Worm (Caenorhabditis elegans) whole organism, L1 larva: ENCODE results near the gene lig-1.

Experiments used
- C04F5.9 ChIP-seq: sonication (generic microtip); optimal IDR thresholded peaks from 2 replicates; lab custom pipeline; 2016; ENCODE audit warnings: missing genetic modification characterization, missing compliant biosample characterization
- C16A3.4 ChIP-seq: fragments of 150-350 bp; optimal IDR thresholded peaks from 2 replicates; lab custom pipeline; 2014; ENCODE audit warnings: missing biosample characterization, missing genetic modification characterization
- F16B12.6 ChIP-seq: fragments of 150-350 bp; optimal IDR thresholded peaks from 2 replicates; lab custom pipeline; 2014; ENCODE audit warnings: missing biosample characterization, missing genetic modification characterization
- Y116A8C.19 ChIP-seq: sonication (generic microtip); optimal IDR thresholded peaks from 2 replicates; lab custom pipeline; 2016; ENCODE audit warnings: missing compliant biosample characterization, missing genetic modification characterization, borderline replicate concordance
- alr-1 ChIP-seq: fragments of 200-800 bp; sonication (Bioruptor generic); optimal IDR thresholded peaks from 2 replicates; lab custom pipeline; 2018; ENCODE audit warnings: borderline replicate concordance, mild to moderate bottlenecking, missing genetic modification characterization, missing compliant biosample characterization
- aly-2 ChIP-seq: fragments of 150-350 bp; optimal IDR thresholded peaks from 2 replicates; lab custom pipeline; 2014; ENCODE audit warnings: missing biosample characterization, missing genetic modification characterization
- ama-1 ChIP-seq: fragments of 150-350 bp; optimal IDR thresholded peaks from 2 replicates; lab custom pipeline; 2014
- ceh-63 ChIP-seq: fragments of 200-800 bp; sonication (Bioruptor generic); optimal IDR thresholded peaks from 2 replicates; lab custom pipeline; 2018; ENCODE audit warnings: mild to moderate bottlenecking, missing genetic modification characterization, missing compliant biosample characterization
- ceh-8 ChIP-seq: fragments of 200-800 bp; sonication (Bioruptor generic); optimal IDR thresholded peaks from 2 replicates; lab custom pipeline; 2018; ENCODE audit warnings: mild to moderate bottlenecking, missing genetic modification characterization, moderate library complexity, missing compliant biosample characterization
- ceh-82 ChIP-seq, 3 experiments: fragments of 150-350 bp in 1 of 3; sonication (generic microtip) in 2 of 3; optimal IDR thresholded peaks; 2 replicates each; lab custom pipeline; 2014 to 2017; ENCODE audit warnings: missing biosample characterization in 3 of 3, missing genetic modification characterization in 3 of 3
- ceh-88 ChIP-seq: fragments of 200-800 bp; sonication (Bioruptor generic); IDR thresholded peaks from 2 replicates; pipeline ENCODE4 v1.3.6; 2022; ENCODE audit warnings: missing genetic modification characterization, missing compliant biosample characterization
- dpl-1 ChIP-seq, 3 experiments: fragments of 150-350 bp in 2 of 3; sonication (generic microtip) in 1 of 3; optimal IDR thresholded peaks; 2 replicates each; lab custom pipeline; 2014 to 2017; ENCODE audit warnings: missing biosample characterization in 3 of 3, missing genetic modification characterization in 3 of 3, missing genetic modification reagents in 3 of 3
- efl-1 ChIP-seq, 4 experiments: fragments of 150-350 bp; optimal IDR thresholded peaks in 3 of 4; peaks in 1 of 4; 1 replicate in 1 of 4; 2 replicates in 3 of 4; lab custom pipeline; 2014; ENCODE audit warnings: missing biosample characterization in 2 of 4, missing genetic modification characterization in 2 of 4, missing genetic modification reagents in 2 of 4
- efl-3 ChIP-seq: fragments of 200-800 bp; sonication (Bioruptor generic); optimal IDR thresholded peaks from 2 replicates; lab custom pipeline; 2018; ENCODE audit warnings: mild to moderate bottlenecking, missing genetic modification characterization, missing compliant biosample characterization
- egl-27 ChIP-seq, 2 experiments: fragments of 150-350 bp in 1 of 2; sonication (generic microtip); optimal IDR thresholded peaks; 3 replicates each; lab custom pipeline; 2017 to 2018; ENCODE audit warnings: missing biosample characterization in 2 of 2, missing genetic modification characterization in 2 of 2, missing genetic modification reagents in 2 of 2
- elt-2 ChIP-seq: sonication (generic microtip); optimal IDR thresholded peaks from 2 replicates; lab custom pipeline; 2016; ENCODE audit warnings: missing genetic modification characterization, mild to moderate bottlenecking, inconsistent platforms, missing compliant biosample characterization, missing genetic modification reagents
- fkh-4 ChIP-seq: sonication (generic microtip); optimal IDR thresholded peaks from 2 replicates; lab custom pipeline; 2016; ENCODE audit warnings: missing compliant biosample characterization, missing genetic modification characterization, borderline replicate concordance
- jun-1 ChIP-seq: fragments of 150-350 bp; optimal IDR thresholded peaks from 2 replicates; lab custom pipeline; 2014; ENCODE audit warnings: missing biosample characterization, missing genetic modification reagents, missing genetic modification characterization
- lin-15B ChIP-seq: fragments of 150-350 bp; sonication (generic microtip); optimal IDR thresholded peaks from 3 replicates; lab custom pipeline; 2014; ENCODE audit warnings: missing biosample characterization, missing genetic modification characterization
- lin-35 ChIP-seq, 2 experiments: fragments of 150-350 bp; optimal IDR thresholded peaks; 2 replicates each; lab custom pipeline; 2014; ENCODE audit warnings: missing biosample characterization in 2 of 2, missing genetic modification characterization in 2 of 2, missing genetic modification reagents in 2 of 2
- lin-39 ChIP-seq: fragments of 150-350 bp; optimal IDR thresholded peaks from 2 replicates; lab custom pipeline; 2014; ENCODE audit warnings: missing biosample characterization, missing genetic modification reagents, missing genetic modification characterization
- lir-3 ChIP-seq: sonication (generic microtip); optimal IDR thresholded peaks from 2 replicates; lab custom pipeline; 2016; ENCODE audit warnings: mild to moderate bottlenecking, missing genetic modification characterization, moderate library complexity, missing compliant biosample characterization; ENCODE audit not compliant: poor library complexity
- lsy-2 ChIP-seq, 2 experiments: fragments of 150-350 bp; optimal IDR thresholded peaks; 2 replicates each; lab custom pipeline; 2014; ENCODE audit warnings: missing biosample characterization in 2 of 2, missing genetic modification characterization in 2 of 2
- nhr-19 ChIP-seq: fragments of 200-800 bp; sonication (Bioruptor generic); conservative IDR thresholded peaks from 2 replicates; pipeline ENCODE4 v1.3.6; 2022; ENCODE audit warnings: missing genetic modification characterization, missing compliant biosample characterization
- nhr-20 ChIP-seq: sonication (generic microtip); optimal IDR thresholded peaks from 2 replicates; lab custom pipeline; 2016; ENCODE audit warnings: mild to moderate bottlenecking, missing genetic modification characterization, missing compliant biosample characterization
- nhr-47 ChIP-seq: sonication (generic microtip); optimal IDR thresholded peaks from 2 replicates; lab custom pipeline; 2016; ENCODE audit warnings: mild to moderate bottlenecking, missing genetic modification characterization, moderate library complexity, missing compliant biosample characterization
- nhr-76 ChIP-seq: sonication (generic microtip); optimal IDR thresholded peaks from 2 replicates; lab custom pipeline; 2017; ENCODE audit warnings: missing biosample characterization, missing genetic modification characterization
- nhr-85 ChIP-seq: sonication (generic microtip); peaks from one replicate; lab custom pipeline; 2016; ENCODE audit warnings: missing genetic modification characterization, inconsistent platforms, missing compliant biosample characterization
- nhr-90 ChIP-seq: sonication (generic microtip); optimal IDR thresholded peaks from 2 replicates; lab custom pipeline; 2016; ENCODE audit warnings: mild to moderate bottlenecking, missing genetic modification characterization, missing compliant biosample characterization; ENCODE audit not compliant: poor library complexity
- pqm-1 ChIP-seq: sonication (generic microtip); optimal IDR thresholded peaks from 3 replicates; lab custom pipeline; 2017; ENCODE audit warnings: missing biosample characterization, missing genetic modification characterization
- sptf-1 ChIP-seq: fragments of 150-350 bp; optimal IDR thresholded peaks from 2 replicates; lab custom pipeline; 2014; ENCODE audit warnings: missing biosample characterization, missing genetic modification characterization
- sup-37 ChIP-seq: fragments of 200-800 bp; sonication (Bioruptor generic); optimal IDR thresholded peaks from 2 replicates; lab custom pipeline; 2018; ENCODE audit warnings: mild to moderate bottlenecking, missing genetic modification characterization, missing compliant biosample characterization
- swsn-7 ChIP-seq: sonication (generic microtip); optimal IDR thresholded peaks from 2 replicates; lab custom pipeline; 2016; ENCODE audit warnings: missing genetic modification characterization, missing compliant biosample characterization
- tlp-1 ChIP-seq: fragments of 150-350 bp; optimal IDR thresholded peaks from 2 replicates; lab custom pipeline; 2014; ENCODE audit warnings: missing biosample characterization, missing genetic modification characterization
- unc-130 ChIP-seq: fragments of 150-350 bp; optimal IDR thresholded peaks from 2 replicates; lab custom pipeline; 2017; ENCODE audit warnings: missing biosample characterization, missing genetic modification characterization, inconsistent platforms
- unc-86 ChIP-seq: sonication (generic microtip); optimal IDR thresholded peaks from 2 replicates; lab custom pipeline; 2016; ENCODE audit warnings: missing genetic modification characterization, missing compliant biosample characterization
- unc-98 ChIP-seq: fragments of 200-800 bp; sonication (Bioruptor generic); IDR thresholded peaks from 2 replicates; pipeline ENCODE4 v1.3.6; 2022; ENCODE audit warnings: missing genetic modification characterization, missing compliant biosample characterization
- vab-15 ChIP-seq: sonication (generic microtip); optimal IDR thresholded peaks from 2 replicates; lab custom pipeline; 2017; ENCODE audit warnings: missing genotype, mild to moderate bottlenecking, missing genetic modification characterization, missing compliant biosample characterization
- ztf-11 ChIP-seq, 2 experiments: sonication (generic microtip); optimal IDR thresholded peaks; 2 replicates each; lab custom pipeline; 2016 to 2017; ENCODE audit warnings: missing genetic modification characterization in 2 of 2, missing biosample characterization in 1 of 2, missing compliant biosample characterization in 1 of 2

lig-1 gene

ce11 chrV:10771390-10771789 lies 42.5 kb upstream of the lig-1 start, which contains the start of gene D1054.3:
Gene D1054.3, plus strand, starts transcription at chrV:10771451.
- TF ChIP-seq ceh-82 (tag; optimal IDR thresholded peaks at IDR 0.05; lab: Kevin White, UChicago) (no peak), unc-98 (GFP tag; lab: Robert Waterston, UW) (no peak), F16B12.6 (tag; lab: Kevin White, UChicago) (no peak), lin-35 (GFP tag; optimal IDR thresholded peaks at IDR 0.05; lab: Kevin White, UChicago) (no peak), C16A3.4 (tag; lab: Kevin White, UChicago) (no peak), lin-15B (tag; lab: Kevin White, UChicago) (no peak), tlp-1 (tag; lab: Kevin White, UChicago) (no peak), sup-37 (GFP tag; lab: Kevin White, UChicago) (no peak), lir-3 (tag; lab: Kevin White, UChicago) (no peak), nhr-85 (tag; lab: Kevin White, UChicago) (no peak), ztf-11 (tag; optimal IDR thresholded peaks at IDR 0.05; lab: Kevin White, UChicago) (no peak), alr-1 (tag; lab: Kevin White, UChicago) (no peak), lin-39 (tag; lab: Kevin White, UChicago) (no peak), nhr-47 (tag; lab: Kevin White, UChicago) (no peak), nhr-90 (no peak), efl-1 (optimal IDR thresholded peaks at IDR 0.05; lab: Kevin White, UChicago) (no peak), efl-1 (GFP tag; optimal IDR thresholded peaks at IDR 0.05 in 1 of 2; lab: Kevin White, UChicago) (no peak), nhr-20 (tag; lab: Kevin White, UChicago) (no peak)

DNA sequence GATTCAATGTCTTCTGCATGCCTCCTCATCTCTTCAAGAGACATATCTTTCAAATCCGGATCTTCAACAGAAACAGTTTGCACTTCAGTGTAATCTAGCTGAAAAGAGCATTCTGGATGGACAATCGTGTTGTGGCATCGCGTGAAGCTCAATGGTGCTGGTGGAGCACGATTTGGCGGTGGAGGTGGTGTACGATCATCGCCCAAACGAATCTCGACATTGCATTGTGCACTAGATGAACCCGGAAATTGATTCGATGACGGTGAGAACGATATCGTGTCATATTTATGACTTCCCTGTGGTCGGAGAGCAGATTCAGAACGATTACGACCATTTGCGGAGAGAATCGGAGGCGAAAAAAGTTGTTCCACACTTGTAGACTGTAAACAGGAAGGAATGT lies 40.7 kb upstream of the lig-1 start:
- no peak for TF ChIP-seq pqm-1
- peak; percentile 19 for TF ChIP-seq nhr-85 (tag; lab: Kevin White, UChicago)
- TF ChIP-seq, all 84 proteins: peak for 1

DNA sequence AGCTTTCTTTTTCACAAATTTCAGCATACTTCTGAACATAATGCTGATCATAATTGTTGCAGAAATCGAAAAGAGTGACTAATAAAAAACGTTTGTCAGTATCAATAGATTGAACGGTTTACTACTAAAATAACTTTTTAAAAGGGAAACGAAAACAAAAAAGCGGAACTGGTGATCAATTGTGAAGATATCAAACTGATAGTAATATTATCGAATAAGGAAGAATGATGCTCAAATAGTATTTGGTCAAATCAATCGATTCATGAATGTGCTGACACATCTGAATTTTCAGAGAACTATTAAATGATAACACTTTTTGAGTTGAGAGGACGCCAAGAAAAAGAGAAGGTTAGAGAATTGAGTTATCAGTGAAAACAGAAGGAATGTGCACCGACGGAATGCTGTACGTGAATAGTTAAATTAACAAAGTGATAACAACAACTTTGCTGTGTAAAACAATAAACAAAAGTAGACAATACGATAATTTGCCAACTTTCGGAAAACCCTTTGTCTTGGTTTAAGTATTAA lies 37.3 kb upstream of the lig-1 start, which contains the start of gene D1054.5:
Gene D1054.5 (minus strand): TSS at position 51 of the 528 bp plus-strand sequence.
- TF ChIP-seq ceh-88 (no peak), Y116A8C.19 (no peak), lin-15B (tag; lab: Kevin White, UChicago) (no peak), efl-3 (GFP tag; lab: Kevin White, UChicago) (no peak), elt-2 (tag; lab: Kevin White, UChicago) (peak; percentile 94), jun-1 (tag; lab: Kevin White, UChicago) (peak; percentile 30)

DNA sequence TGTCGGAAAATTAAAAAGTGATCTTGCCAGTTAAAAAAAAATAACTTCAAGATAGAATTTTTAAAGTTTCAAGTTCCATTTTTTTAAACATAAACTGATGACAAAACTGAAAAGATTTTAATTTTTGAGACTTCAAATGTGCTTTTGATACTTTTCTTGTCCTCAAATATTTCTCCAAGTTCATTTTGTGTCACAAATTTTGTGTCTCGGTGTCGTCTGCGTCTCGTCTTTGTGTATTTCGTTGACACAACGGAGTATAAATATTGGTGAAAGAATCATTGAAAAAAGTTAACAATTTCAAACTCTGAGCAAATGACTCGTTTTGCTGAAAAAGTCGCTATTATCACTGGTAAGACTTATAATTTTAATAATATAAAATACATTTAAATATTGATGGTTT lies 29.9 kb upstream of the lig-1 start, which contains the start of gene D1054.8:
Gene D1054.8 (plus strand): TSS at position 301 of the 400 bp plus-strand sequence.
- TF ChIP-seq pqm-1, result no peak
- TF ChIP-seq nhr-19 (GFP tag; lab: Robert Waterston, UW), result no peak
- TF ChIP-seq ceh-63, result no peak
- TF ChIP-seq nhr-76 (tag; lab: Kevin White, UChicago), result no peak
- TF ChIP-seq dpl-1 (GFP tag; optimal IDR thresholded peaks at IDR 0.05; lab: Kevin White, UChicago), result no peak
- no peak for TF ChIP-seq unc-86 (tag; lab: Kevin White, UChicago)

ce11 chrV:10790921-10791320 lies 23.0 kb upstream of the lig-1 start, which contains the start of gene D1054.9:
Gene D1054.9, minus strand, starts transcription at chrV:10791057.
- TF ChIP-seq C04F5.9 (tag; lab: Kevin White, UChicago), result no peak
- no peak for TF ChIP-seq elt-2 (tag; lab: Kevin White, UChicago)
- TF ChIP-seq aly-2 (tag; lab: Kevin White, UChicago), result no peak
- TF ChIP-seq ceh-88, result no peak
- no peak for TF ChIP-seq egl-27 (tag; optimal IDR thresholded peaks at IDR 0.05; lab: Kevin White, UChicago)
- no peak for TF ChIP-seq swsn-7 (tag; lab: Kevin White, UChicago)
- TF ChIP-seq ceh-8 (GFP tag; lab: Kevin White, UChicago), result no peak
- no peak for TF ChIP-seq lsy-2 (tag; optimal IDR thresholded peaks at IDR 0.05; lab: Kevin White, UChicago)
- TF ChIP-seq fkh-4 (tag; lab: Kevin White, UChicago), result no peak
- no peak for TF ChIP-seq vab-15 (tag; lab: Kevin White, UChicago)
- TF ChIP-seq ztf-11 (tag; optimal IDR thresholded peaks at IDR 0.05; lab: Kevin White, UChicago), result no peak
- no peak for TF ChIP-seq pqm-1
- no peak for TF ChIP-seq ama-1 (lab: Kevin White, UChicago)
- TF ChIP-seq lin-15B (tag; lab: Kevin White, UChicago), result no peak
- TF ChIP-seq unc-130 (tag; lab: Kevin White, UChicago), result no peak
- TF ChIP-seq ceh-82 (tag; optimal IDR thresholded peaks at IDR 0.05; lab: Kevin White, UChicago), result no peak
- TF ChIP-seq nhr-85 (tag; lab: Kevin White, UChicago), result no peak
- TF ChIP-seq sptf-1 (tag; lab: Kevin White, UChicago), result no peak
- TF ChIP-seq C16A3.4 (tag; lab: Kevin White, UChicago), result no peak
- TF ChIP-seq unc-86 (tag; lab: Kevin White, UChicago), result no peak
